Fruit fly (Drosophila melanogaster): ENCODE results near the gene Dph1.

The Dph1 gene

DNA sequence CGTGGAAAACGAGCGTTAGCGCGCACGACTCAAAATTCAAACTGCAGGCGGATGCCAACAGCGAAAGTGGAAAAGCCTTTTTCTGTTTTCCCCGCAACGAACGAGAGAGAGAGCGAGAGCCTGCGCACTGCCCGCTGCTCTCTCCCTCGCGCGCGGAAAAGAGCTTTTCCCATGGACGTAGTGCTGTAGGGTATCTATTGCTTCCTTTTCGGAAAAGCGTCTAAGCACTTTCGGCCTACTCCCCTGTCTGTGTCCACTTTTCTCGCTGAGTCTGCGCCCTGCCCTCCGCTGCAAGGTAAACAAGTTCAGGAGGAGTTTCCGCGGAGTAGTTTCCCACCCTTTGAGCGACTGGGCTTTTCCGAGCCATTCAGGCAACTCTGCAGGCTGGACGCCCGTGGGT lies 16.5 kb downstream of the Dph1 start, which contains the start of gene CG32085:
Gene CG32085 (minus strand): TSS at position 47 of the 400 bp plus-strand sequence.
- TF ChIP-seq OdsH (GFP tag; optimal IDR thresholded peaks at IDR 0.05) (no peak), psq (GFP tag; optimal IDR thresholded peaks at IDR 0.05) (no peak), h (GFP tag; optimal IDR thresholded peaks at IDR 0.05) (no peak), Vsx2 (GFP tag; optimal IDR thresholded peaks at IDR 0.05; ENCODE audit: partially characterized antibody) (peak; percentile 33), GATAd (GFP tag; optimal IDR thresholded peaks at IDR 0.05) (no peak), fru (GFP tag; optimal IDR thresholded peaks at IDR 0.05) (peak; percentile 11), Jra (GFP tag; optimal IDR thresholded peaks at IDR 0.05) (no peak), sv (GFP tag; optimal IDR thresholded peaks at IDR 0.05) (peak; percentile 52), foxo (GFP tag; optimal IDR thresholded peaks at IDR 0.05) (peak in 1 of 2 experiments; percentile 38), usp (GFP tag; optimal IDR thresholded peaks at IDR 0.05) (no peak)

DNA sequence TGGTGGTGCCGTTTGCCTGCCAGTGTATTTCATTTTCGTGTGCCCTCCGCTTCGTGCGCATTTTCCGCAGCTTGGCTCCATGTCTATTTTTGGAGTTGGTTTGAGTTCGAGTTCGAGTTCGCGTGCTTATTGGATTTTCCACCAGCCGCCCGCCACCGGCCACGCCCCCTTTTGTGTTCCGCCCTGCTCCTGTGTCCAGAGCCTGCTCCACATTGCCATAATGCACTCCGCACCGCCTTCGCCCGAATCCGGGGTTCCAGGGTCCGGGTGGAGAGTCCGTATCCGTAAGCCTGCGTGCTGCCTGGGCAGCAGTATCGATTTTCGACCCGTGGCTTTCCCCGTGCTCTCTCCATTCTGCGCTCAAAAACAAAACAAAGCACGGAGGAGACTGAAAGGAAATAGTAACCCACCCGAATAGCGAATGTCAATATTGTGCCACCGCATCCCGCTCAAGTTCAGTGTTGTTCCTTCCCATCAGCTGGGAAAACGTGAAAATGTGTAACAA lies 18.4 kb downstream of the Dph1 start:
- no peak for TF ChIP-seq br (GFP tag; optimal IDR thresholded peaks at IDR 0.05)
- no peak for TF ChIP-seq GATAd (GFP tag; optimal IDR thresholded peaks at IDR 0.05)
- no peak for TF ChIP-seq ey (GFP tag; optimal IDR thresholded peaks at IDR 0.05)
- TF ChIP-seq woc (GFP tag; optimal IDR thresholded peaks at IDR 0.05): no peak
- TF ChIP-seq Hr78 (GFP tag; optimal IDR thresholded peaks at IDR 0.05): no peak
- no peak for TF ChIP-seq dsf (GFP tag; optimal IDR thresholded peaks at IDR 0.05; ENCODE audit: borderline replicate concordance)
- TF ChIP-seq foxo (GFP tag; optimal IDR thresholded peaks at IDR 0.05): no peak
- TF ChIP-seq Abd-B (GFP tag; optimal IDR thresholded peaks at IDR 0.05): no peak
- TF ChIP-seq tai (GFP tag; optimal IDR thresholded peaks at IDR 0.05): no peak
- no peak for TF ChIP-seq sage (GFP tag; optimal IDR thresholded peaks at IDR 0.05)
- TF ChIP-seq pan (optimal IDR thresholded peaks at IDR 0.05): no peak
- TF ChIP-seq brk (GFP tag; optimal IDR thresholded peaks at IDR 0.05): no peak

DNA sequence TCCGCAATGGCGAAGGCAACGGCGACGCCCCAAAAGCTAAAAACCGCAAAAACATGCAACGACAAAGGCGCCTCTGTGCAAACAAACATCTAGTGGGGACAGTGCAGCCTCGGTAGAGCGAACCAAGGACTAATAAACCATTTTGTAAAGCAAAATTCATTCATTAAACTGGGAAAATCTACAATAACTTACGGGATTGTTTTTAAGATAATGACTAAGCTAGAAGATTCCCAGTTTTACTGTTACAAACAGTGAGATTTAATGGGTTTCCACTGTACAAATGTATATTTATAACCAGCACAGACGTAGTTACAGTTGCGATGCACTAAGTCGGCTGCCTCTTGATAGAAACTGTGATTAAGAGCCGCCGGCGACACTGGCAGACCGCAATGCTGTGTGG lies 40.6 kb downstream of the Dph1 start:
- peak in 1 of 2 experiments; percentile 28 for TF ChIP-seq foxo (GFP tag; optimal IDR thresholded peaks at IDR 0.05)
- no peak for TF ChIP-seq dl (GFP tag; optimal IDR thresholded peaks at IDR 0.05; ENCODE audit: insufficient read depth in 1 of 2, partially characterized antibody in 2 of 2)

DNA sequence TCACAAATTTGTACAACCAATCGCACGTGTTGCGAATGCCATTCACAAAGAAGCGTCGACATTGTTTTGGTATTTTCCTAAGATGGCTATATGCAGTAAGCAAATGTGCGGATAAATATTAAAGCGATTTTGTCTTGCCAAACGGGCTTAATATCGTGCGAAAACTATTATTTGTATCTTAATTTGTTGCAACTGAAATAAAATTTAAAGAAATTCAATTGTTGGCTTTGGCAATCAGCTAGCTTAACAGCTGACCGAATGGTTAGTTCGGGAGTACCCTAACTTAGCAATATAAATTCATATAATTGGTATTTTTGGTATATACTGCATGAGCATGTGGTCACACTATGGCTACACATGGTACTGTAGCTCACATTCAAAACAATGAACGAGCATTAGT lies 48.4 kb downstream of the Dph1 start, which contains the start of the genes RIOK1 and Polr3H:
Gene RIOK1 (minus strand): TSS at position 65 of the 400 bp plus-strand sequence.
Gene Polr3H (plus strand): TSS at position 347 of the 400 bp plus-strand sequence.
- TF ChIP-seq Dfd (GFP tag; optimal IDR thresholded peaks at IDR 0.05): no peak
- TF ChIP-seq GATAd (GFP tag; optimal IDR thresholded peaks at IDR 0.05): no peak
- peak; percentile 54 for TF ChIP-seq psq (GFP tag; optimal IDR thresholded peaks at IDR 0.05)
- TF ChIP-seq tai (GFP tag; optimal IDR thresholded peaks at IDR 0.05): no peak
- no peak for TF ChIP-seq jim (GFP tag; optimal IDR thresholded peaks at IDR 0.05)
- no peak for TF ChIP-seq woc (GFP tag; optimal IDR thresholded peaks at IDR 0.05)
- no peak for TF ChIP-seq dl (GFP tag; optimal IDR thresholded peaks at IDR 0.05; ENCODE audit: insufficient read depth in 1 of 2, partially characterized antibody in 2 of 2)
- TF ChIP-seq br (GFP tag; optimal IDR thresholded peaks at IDR 0.05): peak; percentile 58
- no peak for TF ChIP-seq Rel (GFP tag; optimal IDR thresholded peaks at IDR 0.05)
- TF ChIP-seq Rel (tag; optimal IDR thresholded peaks at IDR 0.05): peak; percentile 89
- peak; percentile 48 for TF ChIP-seq dsf (GFP tag; optimal IDR thresholded peaks at IDR 0.05; ENCODE audit: borderline replicate concordance)
- peak; percentile 58 for TF ChIP-seq Jra (GFP tag; optimal IDR thresholded peaks at IDR 0.05)
- peak; percentile 68 for TF ChIP-seq sv (GFP tag; optimal IDR thresholded peaks at IDR 0.05)
- peak; percentile 76 for TF ChIP-seq rgr (GFP tag; optimal IDR thresholded peaks at IDR 0.05)
- no peak for TF ChIP-seq CG9705 (GFP tag; optimal IDR thresholded peaks at IDR 0.05)
- no peak for TF ChIP-seq Hnf4 (GFP tag; optimal IDR thresholded peaks at IDR 0.05)
- TF ChIP-seq N (GFP tag; optimal IDR thresholded peaks at IDR 0.05): no peak
- no peak for TF ChIP-seq Dif (GFP tag; optimal IDR thresholded peaks at IDR 0.05; ENCODE audit: partially characterized antibody)
- TF ChIP-seq OdsH (GFP tag; optimal IDR thresholded peaks at IDR 0.05): peak; percentile 65
- peak; percentile 78 for TF ChIP-seq Myc (optimal IDR thresholded peaks at IDR 0.05)
- TF ChIP-seq ey (GFP tag; optimal IDR thresholded peaks at IDR 0.05): peak; percentile 78

DNA sequence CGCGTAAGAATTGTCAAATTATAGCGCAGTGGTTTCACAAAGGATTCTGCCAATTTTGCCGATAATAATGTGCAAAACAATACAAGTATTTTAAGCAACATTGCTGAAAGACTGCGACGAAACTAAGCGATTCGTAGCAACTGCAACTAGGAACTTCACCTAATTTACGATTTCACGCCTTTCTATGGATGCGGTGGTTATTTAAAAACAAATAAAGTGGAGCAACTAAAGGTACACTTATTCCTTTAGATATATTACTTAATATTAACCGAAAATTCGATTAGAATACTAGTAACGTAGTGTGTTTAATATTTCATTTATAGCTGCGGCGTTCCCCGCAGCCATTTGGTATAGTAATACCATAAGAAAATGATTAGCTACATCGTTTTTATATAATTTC lies 50.8 kb downstream of the Dph1 start, which contains the start of gene CG6071:
Gene CG6071 (minus strand): TSS at position 101 of the 400 bp plus-strand sequence.
- TF ChIP-seq dmrt93B (GFP tag; optimal IDR thresholded peaks at IDR 0.05) (no peak), br (GFP tag; optimal IDR thresholded peaks at IDR 0.05) (no peak), Myc (optimal IDR thresholded peaks at IDR 0.05) (no peak), psq (GFP tag; optimal IDR thresholded peaks at IDR 0.05) (no peak), HLH106 (tag; optimal IDR thresholded peaks at IDR 0.05) (no peak), CrebA (GFP tag; optimal IDR thresholded peaks at IDR 0.05; ENCODE audit: borderline replicate concordance) (no peak), OdsH (GFP tag; optimal IDR thresholded peaks at IDR 0.05) (no peak), N (GFP tag; optimal IDR thresholded peaks at IDR 0.05) (no peak), CG32264 (GFP tag; optimal IDR thresholded peaks at IDR 0.05) (no peak), CG9705 (GFP tag; optimal IDR thresholded peaks at IDR 0.05) (no peak), fru (GFP tag; optimal IDR thresholded peaks at IDR 0.05) (no peak), Hr78 (GFP tag; optimal IDR thresholded peaks at IDR 0.05) (no peak), woc (GFP tag; optimal IDR thresholded peaks at IDR 0.05) (no peak), Rel (GFP tag; optimal IDR thresholded peaks at IDR 0.05) (no peak), Rel (tag; optimal IDR thresholded peaks at IDR 0.05) (no peak)

All from whole organism, wandering third instar larva.